Fruit fly (Drosophila melanogaster): ENCODE data around the gene Ugt307A1.

Ugt307A1 gene

dm6 chr2L:7047703-7048102 lies 20.1 kb upstream of the Ugt307A1 start:
- no peak for TF ChIP-seq GATAe (GFP tag; conservative IDR thresholded peaks at IDR 0.05)
- TF ChIP-seq kah (GFP tag; optimal IDR thresholded peaks at IDR 0.05), result no peak
- no peak for TF ChIP-seq bigmax (GFP tag; optimal IDR thresholded peaks at IDR 0.05)
- TF ChIP-seq gt (GFP tag; IDR thresholded peaks at IDR 0.05), result no peak
- TF ChIP-seq CG31388 (GFP tag; optimal IDR thresholded peaks at IDR 0.05), result no peak
- no peak for TF ChIP-seq odd (GFP tag; optimal IDR thresholded peaks at IDR 0.05)
- TF ChIP-seq CG10654 (GFP tag; optimal IDR thresholded peaks at IDR 0.05), result no peak
- peak; percentile 38 for TF ChIP-seq CG13894 (tag; optimal IDR thresholded peaks at IDR 0.05)
- 0 out of 2 replicates have a peak, but pooled peaks have one; percentile 34 for TF ChIP-seq CG14014 (GFP tag; IDR thresholded peaks at IDR 0.05)
- TF ChIP-seq ATbp (GFP tag; optimal IDR thresholded peaks at IDR 0.05), result no peak
- peak; percentile 29; the same call in 1 of the 2 replicates for TF ChIP-seq CG11085 (GFP tag; IDR thresholded peaks at IDR 0.05)
- peak; percentile 43 for TF ChIP-seq CG9932 (GFP tag; IDR thresholded peaks at IDR 0.05)
- no peak for TF ChIP-seq ewg (GFP tag; optimal IDR thresholded peaks at IDR 0.05)
- peak; percentile 1 for TF ChIP-seq CHES-1-like (GFP tag; optimal IDR thresholded peaks at IDR 0.05)
- TF ChIP-seq rib (GFP tag; IDR thresholded peaks at IDR 0.05), result peak; percentile 47; the same call in 1 of the 2 replicates
- no peak for TF ChIP-seq tna (GFP tag; IDR thresholded peaks at IDR 0.05; ENCODE audit: partially characterized antibody)
- TF ChIP-seq CG32767 (GFP tag; IDR thresholded peaks at IDR 0.05), result no peak
- peak; percentile 55 for TF ChIP-seq Atf6 (GFP tag; IDR thresholded peaks at IDR 0.05)
- TF ChIP-seq CG1233 (GFP tag; optimal IDR thresholded peaks at IDR 0.05), result no peak
- TF ChIP-seq D19A (tag; optimal IDR thresholded peaks at IDR 0.05), result no peak
- no peak for TF ChIP-seq Hr39 (optimal IDR thresholded peaks at IDR 0.05)
- no peak for TF ChIP-seq CG12769 (tag; optimal IDR thresholded peaks at IDR 0.05)
- peak; percentile 28; the same call in 1 of the 2 replicates for TF ChIP-seq al (GFP tag; IDR thresholded peaks at IDR 0.05)
- TF ChIP-seq Rfx (GFP tag; IDR thresholded peaks at IDR 0.05), result peak; percentile 34; the same call in 1 of the 2 replicates
- peak; percentile 22 for TF ChIP-seq pho (GFP tag; optimal IDR thresholded peaks at IDR 0.05)
- TF ChIP-seq trem (tag; optimal IDR thresholded peaks at IDR 0.05), result no peak
- no peak for TF ChIP-seq CG15696 (tag; optimal IDR thresholded peaks at IDR 0.05)
- peak; percentile 60 for TF ChIP-seq Hmr (GFP tag; optimal IDR thresholded peaks at IDR 0.05)
- no peak for TF ChIP-seq Ssrp (tag; optimal IDR thresholded peaks at IDR 0.05)
- TF ChIP-seq Dip3 (GFP tag; optimal IDR thresholded peaks at IDR 0.05), result peak; percentile 19
- peak; percentile 59 for TF ChIP-seq CG10543 (GFP tag; optimal IDR thresholded peaks at IDR 0.05)
- TF ChIP-seq Max (GFP tag; optimal IDR thresholded peaks at IDR 0.05), result no peak
- no peak for TF ChIP-seq CG10267 (tag; optimal IDR thresholded peaks at IDR 0.05)
- TF ChIP-seq lilli (GFP tag; optimal IDR thresholded peaks at IDR 0.05), result peak; percentile 23
- TF ChIP-seq CG11456 (GFP tag; IDR thresholded peaks at IDR 0.05), result peak; percentile 40; the same call in 1 of the 3 replicates
- TF ChIP-seq yki (optimal IDR thresholded peaks at IDR 0.05), result no peak
- peak; percentile 62 for TF ChIP-seq Dbx (GFP tag; IDR thresholded peaks at IDR 0.05)
- peak; percentile 5 for TF ChIP-seq CrebB (tag; optimal IDR thresholded peaks at IDR 0.05)
- TF ChIP-seq Med (GFP tag), result peak; percentile 55
- TF ChIP-seq zfh2 (GFP tag; optimal IDR thresholded peaks at IDR 0.05), result peak; percentile 13
- 0 out of 2 replicates have a peak, but pooled peaks have one; percentile 11 for TF ChIP-seq cas (GFP tag; IDR thresholded peaks at IDR 0.05)
- peak; percentile 4 for TF ChIP-seq schlank (tag; optimal IDR thresholded peaks at IDR 0.05)
- no peak for TF ChIP-seq pros (GFP tag; optimal IDR thresholded peaks at IDR 0.05)
- TF ChIP-seq CG17829 (tag; optimal IDR thresholded peaks at IDR 0.05), result no peak
- peak; percentile 44; the same call in 1 of the 2 replicates for TF ChIP-seq sob (GFP tag; IDR thresholded peaks at IDR 0.05)
- TF ChIP-seq CG12659 (GFP tag; optimal IDR thresholded peaks at IDR 0.05), result peak; percentile 23
- TF ChIP-seq Aef1 (GFP tag; IDR thresholded peaks at IDR 0.05), result no peak
- TF ChIP-seq CG2120 (GFP tag; optimal IDR thresholded peaks at IDR 0.05), result peak; percentile 67
- peak; percentile 1 for TF ChIP-seq HmgZ (tag; optimal IDR thresholded peaks at IDR 0.05)
- TF ChIP-seq CG10209 (GFP tag; optimal IDR thresholded peaks at IDR 0.05), result no peak
